Worm (Caenorhabditis elegans): ENCODE measurements around the gene ant-1.3.

The ant-1.3 gene

DNA sequence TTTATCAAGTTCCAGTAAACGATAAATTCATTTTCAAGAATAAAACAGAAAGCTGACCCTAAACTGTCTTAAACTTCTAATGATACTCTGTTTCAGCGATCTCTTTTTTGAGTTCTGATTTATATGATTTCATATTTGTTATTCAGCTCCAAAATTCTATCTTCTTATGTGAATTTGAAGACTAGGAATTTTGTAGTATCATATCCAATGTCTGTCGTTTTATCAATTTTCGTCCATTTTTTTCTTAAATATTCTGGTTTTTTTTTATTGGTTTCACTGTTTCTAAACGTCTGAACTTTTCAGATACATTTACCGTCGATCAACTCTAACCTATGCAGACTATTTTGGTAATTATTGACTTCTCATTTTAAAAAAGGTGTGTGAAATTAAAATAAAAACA, 15.8 kb upstream of the ant-1.3 start, which contains the start of the genes nhr-138 and C28D4.18:
TSS of gene nhr-138 (plus strand) at position 304 of the 400 bp plus-strand sequence.
TSS of gene C28D4.18 (plus strand) at position 333 of the 400 bp plus-strand sequence.
- no peak for TF ChIP-seq daf-12 (tag; optimal IDR thresholded peaks at IDR 0.05)
- no peak for TF ChIP-seq tbx-2 (tag; optimal IDR thresholded peaks at IDR 0.05)
- TF ChIP-seq nhr-25 (tag; optimal IDR thresholded peaks at IDR 0.05): no peak
- no peak for TF ChIP-seq aly-2 (tag; optimal IDR thresholded peaks at IDR 0.05)

ce11 chrIV:9723185-9723584, 14.1 kb upstream of the ant-1.3 start:
- TF ChIP-seq elt-1 (tag; optimal IDR thresholded peaks at IDR 0.05) (peak; percentile 92), unc-62 (GFP tag; optimal IDR thresholded peaks at IDR 0.05) (no peak), ceh-28 (tag; optimal IDR thresholded peaks at IDR 0.05) (peak; percentile 26), nhr-23 (tag; optimal IDR thresholded peaks at IDR 0.05) (peak; percentile 75)

ce11 chrIV:9718396-9718795, 9.3 kb upstream of the ant-1.3 start:
- TF ChIP-seq nhr-25 (tag; optimal IDR thresholded peaks at IDR 0.05) (peak; percentile 77), ceh-16 (tag; optimal IDR thresholded peaks at IDR 0.05) (no peak), elt-3 (tag; optimal IDR thresholded peaks at IDR 0.05) (no peak), lin-39 (tag; optimal IDR thresholded peaks at IDR 0.05) (peak; percentile 53), aly-2 (tag; optimal IDR thresholded peaks at IDR 0.05) (no peak), pqm-1 (tag; optimal IDR thresholded peaks at IDR 0.05) (peak; percentile 80), egl-27 (tag; optimal IDR thresholded peaks at IDR 0.05) (no peak), elt-2 (tag; optimal IDR thresholded peaks at IDR 0.05) (peak; percentile 77), sea-2 (GFP tag; optimal IDR thresholded peaks at IDR 0.05) (no peak), nhr-77 (tag; optimal IDR thresholded peaks at IDR 0.05) (no peak), nhr-76 (tag; optimal IDR thresholded peaks at IDR 0.05) (no peak), elt-1 (tag; optimal IDR thresholded peaks at IDR 0.05) (peak; percentile 23), lin-15B (tag; optimal IDR thresholded peaks at IDR 0.05) (peak; percentile 54), snpc-4 (tag; optimal IDR thresholded peaks at IDR 0.05) (peak; percentile 32), nhr-23 (tag; optimal IDR thresholded peaks at IDR 0.05) (peak; percentile 82), nhr-43 (tag; optimal IDR thresholded peaks at IDR 0.05; ENCODE audit: poor library complexity, severe bottlenecking) (peak; percentile 57), nhr-237 (tag; optimal IDR thresholded peaks at IDR 0.05) (no peak), tbx-2 (tag; optimal IDR thresholded peaks at IDR 0.05) (peak; percentile 37), hmg-11 (tag; optimal IDR thresholded peaks at IDR 0.05) (peak; percentile 68), skn-1 (tag; optimal IDR thresholded peaks at IDR 0.05) (peak; percentile 99), nfya-1 (tag; optimal IDR thresholded peaks at IDR 0.05; ENCODE audit: insufficient read depth) (peak; percentile 79), fos-1 (tag; optimal IDR thresholded peaks at IDR 0.05) (no peak), ztf-4 (tag; optimal IDR thresholded peaks at IDR 0.05) (no peak), egl-5 (tag; optimal IDR thresholded peaks at IDR 0.05) (peak; percentile 68), R02D3.7 (tag; optimal IDR thresholded peaks at IDR 0.05) (peak; percentile 4), ama-1 (optimal IDR thresholded peaks at IDR 0.05) (peak; percentile 86), mml-1 (tag; optimal IDR thresholded peaks at IDR 0.05) (no peak), nhr-12 (tag; optimal IDR thresholded peaks at IDR 0.05) (no peak), pha-4 (tag; optimal IDR thresholded peaks at IDR 0.05) (peak; percentile 90), ceh-9 (tag; optimal IDR thresholded peaks at IDR 0.05) (no peak), ceh-28 (tag; optimal IDR thresholded peaks at IDR 0.05) (peak; percentile 52), fkh-2 (tag; optimal IDR thresholded peaks at IDR 0.05) (no peak), ceh-82 (tag; optimal IDR thresholded peaks at IDR 0.05) (no peak), nhr-11 (tag; optimal IDR thresholded peaks at IDR 0.05) (peak; percentile 5), jun-1 (tag; optimal IDR thresholded peaks at IDR 0.05) (peak; percentile 76)

DNA sequence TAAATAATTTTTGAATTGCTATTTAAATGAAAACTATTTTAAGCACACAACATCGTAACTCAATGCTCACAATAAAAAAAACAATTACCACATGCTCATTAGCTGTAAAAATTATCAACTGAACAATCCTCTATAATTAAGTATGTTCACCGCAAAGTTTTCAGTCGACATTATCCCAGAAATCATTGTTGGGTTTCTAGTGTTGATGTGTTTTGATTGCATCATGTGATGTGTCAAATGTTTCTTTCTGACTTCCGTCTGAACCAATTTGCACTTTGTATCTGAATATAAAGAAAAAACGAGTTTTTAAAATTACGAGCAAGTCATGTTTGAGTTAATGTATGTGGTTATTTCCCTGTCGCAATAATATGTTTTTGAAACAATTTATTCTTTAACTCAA, 8.7 kb upstream of the ant-1.3 start:
- TF ChIP-seq ceh-9 (tag; optimal IDR thresholded peaks at IDR 0.05): no peak
- peak; percentile 15 for TF ChIP-seq skn-1 (tag; optimal IDR thresholded peaks at IDR 0.05)

ce11 chrIV:9716490-9716889, 7.4 kb upstream of the ant-1.3 start:
- TF ChIP-seq nhr-77 (tag; optimal IDR thresholded peaks at IDR 0.05): no peak
- no peak for TF ChIP-seq ztf-4 (tag; optimal IDR thresholded peaks at IDR 0.05)
- TF ChIP-seq lin-39 (tag; optimal IDR thresholded peaks at IDR 0.05): no peak
- TF ChIP-seq aly-2 (tag; optimal IDR thresholded peaks at IDR 0.05): no peak
- TF ChIP-seq unc-39 (tag; optimal IDR thresholded peaks at IDR 0.05): no peak
- TF ChIP-seq skn-1 (tag; optimal IDR thresholded peaks at IDR 0.05): peak; percentile 97
- TF ChIP-seq sea-2 (GFP tag; optimal IDR thresholded peaks at IDR 0.05): no peak
- peak; percentile 72 for TF ChIP-seq pqm-1 (tag; optimal IDR thresholded peaks at IDR 0.05)
- TF ChIP-seq daf-12 (tag; optimal IDR thresholded peaks at IDR 0.05): no peak
- TF ChIP-seq nhr-76 (tag; optimal IDR thresholded peaks at IDR 0.05): no peak
- no peak for TF ChIP-seq eor-1 (tag; optimal IDR thresholded peaks at IDR 0.05)
- TF ChIP-seq hmg-11 (tag; optimal IDR thresholded peaks at IDR 0.05): no peak
- TF ChIP-seq R02D3.7 (tag; optimal IDR thresholded peaks at IDR 0.05): no peak
- TF ChIP-seq nfya-1 (tag; optimal IDR thresholded peaks at IDR 0.05; ENCODE audit: insufficient read depth): no peak
- peak; percentile 59 for TF ChIP-seq pha-4 (tag; optimal IDR thresholded peaks at IDR 0.05)
- TF ChIP-seq lin-15B (tag; optimal IDR thresholded peaks at IDR 0.05): no peak
- TF ChIP-seq nhr-25 (tag; optimal IDR thresholded peaks at IDR 0.05): peak; percentile 36
- no peak for TF ChIP-seq nhr-28 (tag; optimal IDR thresholded peaks at IDR 0.05)
- TF ChIP-seq jun-1 (tag; optimal IDR thresholded peaks at IDR 0.05): no peak
- peak; percentile 76 for TF ChIP-seq elt-2 (tag; optimal IDR thresholded peaks at IDR 0.05)
- TF ChIP-seq egl-27 (tag; optimal IDR thresholded peaks at IDR 0.05): no peak
- no peak for TF ChIP-seq nhr-237 (tag; optimal IDR thresholded peaks at IDR 0.05)
- no peak for TF ChIP-seq elt-1 (tag; optimal IDR thresholded peaks at IDR 0.05)
- peak; percentile 59 for TF ChIP-seq ceh-28 (tag; optimal IDR thresholded peaks at IDR 0.05)
- TF ChIP-seq fkh-2 (tag; optimal IDR thresholded peaks at IDR 0.05): no peak
- TF ChIP-seq ZK546.5 (tag; optimal IDR thresholded peaks at IDR 0.05): no peak
- TF ChIP-seq ceh-82 (tag; optimal IDR thresholded peaks at IDR 0.05): no peak
- TF ChIP-seq ama-1 (optimal IDR thresholded peaks at IDR 0.05): no peak
- TF ChIP-seq nhr-11 (tag; optimal IDR thresholded peaks at IDR 0.05): no peak
- no peak for TF ChIP-seq unc-62 (GFP tag; optimal IDR thresholded peaks at IDR 0.05)
- TF ChIP-seq egl-5 (tag; optimal IDR thresholded peaks at IDR 0.05): no peak

All from whole organism, L3 larva.